Fruit fly (Drosophila melanogaster) whole organism, pupa: Measurements from ENCODE around the gene TfAP-2.

Source experiments
- CG10348 ChIP-seq: fragments of 200-800 bp; sonication (Bioruptor generic); IDR thresholded peaks from 2 replicates; pipeline ENCODE4 v1.3.6; 2022; ENCODE audit warnings: missing biosample characterization, missing genetic modification characterization
- CG8301 ChIP-seq: fragments of 200-800 bp; sonication (Bioruptor generic); optimal IDR thresholded peaks from 2 replicates; lab custom pipeline; 2018; ENCODE audit warnings: missing biosample characterization, mild to moderate bottlenecking, missing genetic modification characterization
- Pif1B ChIP-seq: fragments of 200-800 bp; sonication (Bioruptor generic); optimal IDR thresholded peaks from 3 replicates; lab custom pipeline; 2016; ENCODE audit warnings: missing biosample characterization, missing genetic modification characterization

- no peak for TF ChIP-seq Pif1B (GFP tag; lab: Kevin White, UChicago)
- no peak for TF ChIP-seq CG10348 (GFP tag; lab: Robert Waterston, UW)
- TF ChIP-seq CG8301 (tag; lab: Kevin White, UChicago): no peak
These were observed 64.8 kb downstream of the TfAP-2 start for dm6 chr3L:21651412-21651811.
